Worm (Caenorhabditis elegans): Measurements from ENCODE around the gene srt-29.

The srt-29 gene

ce11 chrV:2753007-2753406 lies 34.1 kb upstream of the srt-29 start, which contains the start of gene srx-26:
TSS of gene srx-26 (minus strand) at chrV:2753107.
- no peak for TF ChIP-seq ama-1 (optimal IDR thresholded peaks at IDR 0.05)
- no peak for TF ChIP-seq aly-1 (tag; optimal IDR thresholded peaks at IDR 0.05)
- TF ChIP-seq B0310.2 (tag; optimal IDR thresholded peaks at IDR 0.05): no peak
- no peak for TF ChIP-seq ceh-13 (GFP tag; optimal IDR thresholded peaks at IDR 0.05)
- no peak for TF ChIP-seq tra-4 (tag; optimal IDR thresholded peaks at IDR 0.05)
- no peak for TF ChIP-seq hmg-4 (GFP tag; optimal IDR thresholded peaks at IDR 0.05)
- TF ChIP-seq pes-1 (GFP tag; IDR thresholded peaks at IDR 0.05): no peak
- TF ChIP-seq flt-1 (GFP tag; IDR thresholded peaks at IDR 0.05): no peak
- TF ChIP-seq ceh-36 (tag; optimal IDR thresholded peaks at IDR 0.05): no peak
- no peak for TF ChIP-seq hnd-1 (tag; optimal IDR thresholded peaks at IDR 0.05)
- no peak for TF ChIP-seq hmbx-1 (tag; optimal IDR thresholded peaks at IDR 0.05)
- TF ChIP-seq sea-1 (GFP tag; conservative IDR thresholded peaks at IDR 0.05): no peak
- TF ChIP-seq tbx-11 (GFP tag; IDR thresholded peaks at IDR 0.05): no peak
- no peak for TF ChIP-seq tbx-37 (GFP tag; conservative IDR thresholded peaks at IDR 0.05)
- no peak for TF ChIP-seq F13C5.2 (tag; optimal IDR thresholded peaks at IDR 0.05)
- TF ChIP-seq scrt-1 (GFP tag; IDR thresholded peaks at IDR 0.05): no peak
- TF ChIP-seq ets-7 (tag; optimal IDR thresholded peaks at IDR 0.05): no peak

DNA sequence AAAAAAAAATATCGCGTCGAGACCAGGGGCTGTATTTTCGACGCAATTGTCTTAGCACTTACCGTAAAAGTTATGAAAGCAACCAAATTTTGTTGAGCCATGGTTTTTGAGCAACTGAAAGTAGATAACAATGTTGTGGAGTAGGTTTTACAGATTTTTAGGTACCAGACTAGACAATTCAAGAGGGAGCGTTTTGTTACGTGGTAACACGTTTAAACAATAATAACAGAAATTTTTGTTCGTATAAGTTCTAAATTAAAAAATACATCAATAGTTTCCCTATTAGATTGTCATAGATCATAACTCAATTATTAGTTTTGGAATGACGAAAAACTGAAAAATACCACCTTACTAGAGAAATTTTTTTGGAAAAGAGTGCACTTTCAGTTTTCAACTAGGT lies 31.1 kb upstream of the srt-29 start, which contains the start of gene srx-24:
Gene srx-24 (minus strand): TSS at position 101 of the 400 bp plus-strand sequence.
- TF ChIP-seq sea-1 (GFP tag; conservative IDR thresholded peaks at IDR 0.05) (no peak), scrt-1 (GFP tag; IDR thresholded peaks at IDR 0.05) (no peak), F13C5.2 (tag; optimal IDR thresholded peaks at IDR 0.05) (no peak), ceh-13 (GFP tag; optimal IDR thresholded peaks at IDR 0.05) (no peak), B0310.2 (tag; optimal IDR thresholded peaks at IDR 0.05) (no peak), ceh-36 (tag; optimal IDR thresholded peaks at IDR 0.05) (no peak), hmg-4 (GFP tag; optimal IDR thresholded peaks at IDR 0.05) (no peak)

DNA sequence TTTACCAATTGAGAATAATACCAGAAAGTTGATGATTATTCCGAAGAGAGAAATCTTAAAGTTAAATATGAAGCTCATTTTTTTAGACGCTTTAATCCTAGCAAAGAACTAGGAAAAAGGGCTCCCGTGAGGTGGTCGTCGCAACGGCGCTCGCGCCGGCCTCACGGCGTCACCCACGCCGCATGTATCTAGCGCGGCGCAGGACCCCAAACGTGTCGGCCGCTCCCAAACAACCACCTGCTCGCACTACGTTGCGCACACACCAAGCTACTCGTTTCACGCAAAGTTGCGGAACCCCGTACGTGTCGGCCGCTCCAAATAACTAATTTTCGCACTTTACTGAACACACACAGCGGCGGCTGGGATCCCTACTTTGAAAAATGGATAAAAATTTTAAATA lies 27.5 kb upstream of the srt-29 start:
- TF ChIP-seq F13C5.2 (tag; optimal IDR thresholded peaks at IDR 0.05) (no peak), ama-1 (optimal IDR thresholded peaks at IDR 0.05) (no peak), ceh-36 (tag; optimal IDR thresholded peaks at IDR 0.05) (no peak), hmg-4 (GFP tag; optimal IDR thresholded peaks at IDR 0.05) (no peak), ceh-13 (GFP tag; optimal IDR thresholded peaks at IDR 0.05) (no peak), tra-4 (tag; optimal IDR thresholded peaks at IDR 0.05) (no peak), flt-1 (GFP tag; IDR thresholded peaks at IDR 0.05) (no peak), hnd-1 (tag; optimal IDR thresholded peaks at IDR 0.05) (no peak), sea-1 (GFP tag; conservative IDR thresholded peaks at IDR 0.05) (no peak), ets-7 (tag; optimal IDR thresholded peaks at IDR 0.05) (no peak), tbx-37 (GFP tag; conservative IDR thresholded peaks at IDR 0.05) (no peak), aly-1 (tag; optimal IDR thresholded peaks at IDR 0.05) (no peak), pes-1 (GFP tag; IDR thresholded peaks at IDR 0.05) (no peak), hmbx-1 (tag; optimal IDR thresholded peaks at IDR 0.05) (no peak), tbx-11 (GFP tag; IDR thresholded peaks at IDR 0.05) (no peak), B0310.2 (tag; optimal IDR thresholded peaks at IDR 0.05) (no peak), scrt-1 (GFP tag; IDR thresholded peaks at IDR 0.05) (no peak)

ce11 chrV:2742298-2742697 lies 23.4 kb upstream of the srt-29 start, which contains the start of gene srg-62:
TSS of gene srg-62 (minus strand) at chrV:2742398.
- no peak for TF ChIP-seq ceh-13 (GFP tag; optimal IDR thresholded peaks at IDR 0.05)
- TF ChIP-seq aly-1 (tag; optimal IDR thresholded peaks at IDR 0.05): no peak
- TF ChIP-seq hmg-4 (GFP tag; optimal IDR thresholded peaks at IDR 0.05): no peak
- TF ChIP-seq ama-1 (optimal IDR thresholded peaks at IDR 0.05): no peak
- TF ChIP-seq tra-4 (tag; optimal IDR thresholded peaks at IDR 0.05): no peak
- TF ChIP-seq tbx-11 (GFP tag; IDR thresholded peaks at IDR 0.05): no peak
- TF ChIP-seq ceh-36 (tag; optimal IDR thresholded peaks at IDR 0.05): no peak
- no peak for TF ChIP-seq scrt-1 (GFP tag; IDR thresholded peaks at IDR 0.05)
- no peak for TF ChIP-seq sea-1 (GFP tag; conservative IDR thresholded peaks at IDR 0.05)

DNA sequence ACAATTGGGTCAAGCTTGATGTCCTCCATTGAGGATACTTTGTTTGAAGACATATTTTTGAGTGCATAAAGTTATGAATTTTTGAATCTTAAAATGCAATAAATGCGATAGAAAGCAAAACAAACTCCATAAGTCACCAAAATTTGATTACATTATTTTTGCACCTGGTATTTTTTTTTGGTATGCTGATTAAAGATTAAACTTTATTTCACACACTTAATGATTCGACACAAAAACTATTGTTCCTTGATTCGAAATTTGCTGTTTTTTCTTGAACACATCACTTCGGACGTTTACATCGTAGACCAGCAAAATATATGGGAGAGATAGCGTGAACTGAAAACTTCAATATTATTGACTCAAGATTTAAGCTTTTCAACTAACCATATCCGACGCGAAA lies 21.3 kb upstream of the srt-29 start, which contains the start of gene srg-61:
Gene srg-61 (minus strand): TSS at position 101 of the 400 bp plus-strand sequence.
- TF ChIP-seq ceh-36 (tag; optimal IDR thresholded peaks at IDR 0.05) (no peak), sea-1 (GFP tag; conservative IDR thresholded peaks at IDR 0.05) (no peak), ets-7 (tag; optimal IDR thresholded peaks at IDR 0.05) (no peak), ceh-13 (GFP tag; optimal IDR thresholded peaks at IDR 0.05) (no peak), hnd-1 (tag; optimal IDR thresholded peaks at IDR 0.05) (no peak), hmg-4 (GFP tag; optimal IDR thresholded peaks at IDR 0.05) (no peak), flt-1 (GFP tag; IDR thresholded peaks at IDR 0.05) (no peak), tbx-11 (GFP tag; IDR thresholded peaks at IDR 0.05) (no peak), hmbx-1 (tag; optimal IDR thresholded peaks at IDR 0.05) (no peak), aly-1 (tag; optimal IDR thresholded peaks at IDR 0.05) (no peak), tbx-37 (GFP tag; conservative IDR thresholded peaks at IDR 0.05) (no peak), scrt-1 (GFP tag; IDR thresholded peaks at IDR 0.05) (no peak), F13C5.2 (tag; optimal IDR thresholded peaks at IDR 0.05) (no peak), ama-1 (optimal IDR thresholded peaks at IDR 0.05) (no peak), pes-1 (GFP tag; IDR thresholded peaks at IDR 0.05) (no peak), B0310.2 (tag; optimal IDR thresholded peaks at IDR 0.05) (no peak), tra-4 (tag; optimal IDR thresholded peaks at IDR 0.05) (no peak)

- TF ChIP-seq ceh-13 (GFP tag; optimal IDR thresholded peaks at IDR 0.05) (no peak), scrt-1 (GFP tag; IDR thresholded peaks at IDR 0.05) (no peak), hmbx-1 (tag; optimal IDR thresholded peaks at IDR 0.05) (no peak), hnd-1 (tag; optimal IDR thresholded peaks at IDR 0.05) (no peak), ceh-36 (tag; optimal IDR thresholded peaks at IDR 0.05) (no peak), pes-1 (GFP tag; IDR thresholded peaks at IDR 0.05) (no peak), F13C5.2 (tag; optimal IDR thresholded peaks at IDR 0.05) (no peak), ama-1 (optimal IDR thresholded peaks at IDR 0.05) (no peak), tbx-37 (GFP tag; conservative IDR thresholded peaks at IDR 0.05) (no peak), sea-1 (GFP tag; conservative IDR thresholded peaks at IDR 0.05) (no peak), hmg-4 (GFP tag; optimal IDR thresholded peaks at IDR 0.05) (no peak)
Measured at ce11 chrV:2739607-2740006, 20.7 kb upstream of the srt-29 start.

ce11 chrV:2738174-2738573 lies 19.2 kb upstream of the srt-29 start, which contains the start of gene srg-56:
TSS of gene srg-56 (minus strand) at chrV:2738274.
- no peak for TF ChIP-seq flt-1 (GFP tag; IDR thresholded peaks at IDR 0.05)
- no peak for TF ChIP-seq ets-7 (tag; optimal IDR thresholded peaks at IDR 0.05)
- no peak for TF ChIP-seq ama-1 (optimal IDR thresholded peaks at IDR 0.05)
- TF ChIP-seq tbx-37 (GFP tag; conservative IDR thresholded peaks at IDR 0.05): no peak
- TF ChIP-seq hnd-1 (tag; optimal IDR thresholded peaks at IDR 0.05): no peak
- TF ChIP-seq F13C5.2 (tag; optimal IDR thresholded peaks at IDR 0.05): no peak
- no peak for TF ChIP-seq hmbx-1 (tag; optimal IDR thresholded peaks at IDR 0.05)
- TF ChIP-seq scrt-1 (GFP tag; IDR thresholded peaks at IDR 0.05): no peak
- TF ChIP-seq ceh-13 (GFP tag; optimal IDR thresholded peaks at IDR 0.05): no peak
- TF ChIP-seq aly-1 (tag; optimal IDR thresholded peaks at IDR 0.05): no peak
- no peak for TF ChIP-seq B0310.2 (tag; optimal IDR thresholded peaks at IDR 0.05)
- TF ChIP-seq pes-1 (GFP tag; IDR thresholded peaks at IDR 0.05): no peak
- no peak for TF ChIP-seq hmg-4 (GFP tag; optimal IDR thresholded peaks at IDR 0.05)
- TF ChIP-seq tra-4 (tag; optimal IDR thresholded peaks at IDR 0.05): no peak
- no peak for TF ChIP-seq tbx-11 (GFP tag; IDR thresholded peaks at IDR 0.05)
- TF ChIP-seq ceh-36 (tag; optimal IDR thresholded peaks at IDR 0.05): no peak
- no peak for TF ChIP-seq sea-1 (GFP tag; conservative IDR thresholded peaks at IDR 0.05)

All from whole organism, early embryonic.